Worm (Caenorhabditis elegans) whole organism, young adult: ENCODE results near the gene lido-7.

Experiments
- B0336.3 ChIP-seq: fragments of 200-800 bp; sonication (Bioruptor generic); IDR thresholded peaks from 2 replicates; pipeline ENCODE4 v1.3.6; 2022; ENCODE audit warnings: missing genetic modification characterization, missing compliant biosample characterization
- F10E7.11 ChIP-seq: sonication (generic microtip); optimal IDR thresholded peaks from 2 replicates; lab custom pipeline; 2017; ENCODE audit warnings: mild to moderate bottlenecking, missing genetic modification characterization, moderate library complexity, missing compliant biosample characterization
- F39B2.1 ChIP-seq: fragments of 200-800 bp; sonication (Bioruptor generic); IDR thresholded peaks from 2 replicates; pipeline ENCODE4 v1.3.6; 2022; ENCODE audit warnings: missing genetic modification reagents, missing genetic modification characterization, missing compliant biosample characterization
- F55B11.4 ChIP-seq: sonication (generic microtip); optimal IDR thresholded peaks from 2 replicates; lab custom pipeline; 2016; ENCODE audit warnings: missing compliant biosample characterization, missing genetic modification characterization, borderline replicate concordance; ENCODE audit not compliant: insufficient read depth
- F57A8.1 ChIP-seq: fragments of 200-800 bp; sonication (Bioruptor generic); optimal IDR thresholded peaks from 2 replicates; lab custom pipeline; 2018; ENCODE audit warnings: mild to moderate bottlenecking, missing genetic modification characterization, moderate library complexity, missing compliant biosample characterization
- F57C9.4 ChIP-seq: sonication (generic microtip); optimal IDR thresholded peaks from 2 replicates; lab custom pipeline; 2017; ENCODE audit warnings: mild to moderate bottlenecking, missing genetic modification characterization, missing compliant biosample characterization
- K11D2.4 ChIP-seq: fragments of 200-800 bp; sonication (Bioruptor generic); IDR thresholded peaks from 2 replicates; pipeline ENCODE4 v1.3.6; 2022; ENCODE audit warnings: missing genetic modification reagents, missing genetic modification characterization, missing compliant biosample characterization
- Y53F4B.3 ChIP-seq: fragments of 200-800 bp; sonication (Bioruptor generic); IDR thresholded peaks from 2 replicates; pipeline ENCODE4 v1.3.6; 2022; ENCODE audit warnings: missing genetic modification reagents, missing genetic modification characterization, missing compliant biosample characterization
- Y53G8AR.9 ChIP-seq: fragments of 200-800 bp; sonication (Bioruptor generic); conservative IDR thresholded peaks from 2 replicates; pipeline ENCODE4 v1.3.6; 2022; ENCODE audit warnings: missing genetic modification reagents, missing genetic modification characterization, missing compliant biosample characterization
- ama-1 ChIP-seq, 3 experiments: fragments of 150-350 bp in 1 of 3; sonication (generic microtip) in 2 of 3; optimal IDR thresholded peaks; 2 replicates each; lab custom pipeline; 2014 to 2018; ENCODE audit warnings: missing biosample characterization in 2 of 3, missing genetic modification characterization in 2 of 3, missing genetic modification reagents in 2 of 3
- aptf-2 ChIP-seq: fragments of 200-800 bp; sonication (Bioruptor generic); conservative IDR thresholded peaks from 2 replicates; pipeline ENCODE4 v1.3.6; 2022; ENCODE audit warnings: missing genetic modification reagents, missing genetic modification characterization, missing compliant biosample characterization
- aptf-3 ChIP-seq: fragments of 200-800 bp; sonication (Bioruptor generic); IDR thresholded peaks from 2 replicates; pipeline ENCODE4 v1.3.6; 2022; ENCODE audit warnings: missing genetic modification characterization, missing compliant biosample characterization
- atf-7 ChIP-seq: sonication (generic microtip); optimal IDR thresholded peaks from 2 replicates; lab custom pipeline; 2017; ENCODE audit warnings: mild to moderate bottlenecking, missing genetic modification characterization, missing compliant biosample characterization
- attf-3 ChIP-seq: fragments of 200-800 bp; sonication (Bioruptor generic); conservative IDR thresholded peaks from 2 replicates; pipeline ENCODE4 v1.3.6; 2022; ENCODE audit warnings: missing genetic modification reagents, missing genetic modification characterization, missing compliant biosample characterization
- bed-2 ChIP-seq: fragments of 200-800 bp; sonication (Bioruptor generic); IDR thresholded peaks from 2 replicates; pipeline ENCODE4 v1.3.6; 2022; ENCODE audit warnings: missing genetic modification reagents, missing genetic modification characterization, missing compliant biosample characterization
- ccch-3 ChIP-seq: fragments of 200-800 bp; sonication (Bioruptor generic); optimal IDR thresholded peaks from 2 replicates; lab custom pipeline; 2018; ENCODE audit warnings: mild to moderate bottlenecking, missing genetic modification characterization, missing compliant biosample characterization
- cebp-1 ChIP-seq, 2 experiments: fragments of 200-800 bp in 1 of 2; sonication (Bioruptor generic) in 1 of 2; sonication (generic microtip) in 1 of 2; IDR thresholded peaks in 1 of 2; optimal IDR thresholded peaks in 1 of 2; 2 replicates each; pipeline versions ENCODE4 v1.3.6 to Lab custom; 2017 to 2022; ENCODE audit warnings: missing compliant biosample characterization in 2 of 2, missing genetic modification characterization in 2 of 2, mild to moderate bottlenecking in 1 of 2, missing genetic modification reagents in 1 of 2, moderate library complexity in 1 of 2
- die-1 ChIP-seq: sonication (generic microtip); optimal IDR thresholded peaks from 2 replicates; lab custom pipeline; 2016; ENCODE audit warnings: missing genotype, mild to moderate bottlenecking, missing genetic modification characterization, missing compliant biosample characterization
- efl-1 ChIP-seq: fragments of 150-350 bp; optimal IDR thresholded peaks from 2 replicates; lab custom pipeline; 2014; ENCODE audit warnings: missing biosample characterization, missing genetic modification reagents, missing genetic modification characterization
- hmg-1.2 ChIP-seq: fragments of 200-800 bp; sonication (Bioruptor generic); IDR thresholded peaks from 2 replicates; pipeline ENCODE4 v1.3.6; 2022; ENCODE audit warnings: missing genetic modification reagents, missing genetic modification characterization, missing compliant biosample characterization
- let-526 ChIP-seq: fragments of 200-800 bp; sonication (Bioruptor generic); IDR thresholded peaks from 2 replicates; pipeline ENCODE4 v1.3.6; 2022; ENCODE audit warnings: missing genetic modification reagents, missing genetic modification characterization, missing compliant biosample characterization
- let-607 ChIP-seq, 2 experiments: fragments of 200-800 bp in 1 of 2; sonication (Bioruptor generic) in 1 of 2; sonication (generic microtip) in 1 of 2; optimal IDR thresholded peaks; 2 replicates each; lab custom pipeline; 2016 to 2018; ENCODE audit warnings: mild to moderate bottlenecking in 2 of 2, missing compliant biosample characterization in 2 of 2, missing genetic modification characterization in 2 of 2, moderate library complexity in 2 of 2, missing genotype in 1 of 2
- lin-40 ChIP-seq: sonication (generic microtip); optimal IDR thresholded peaks from 2 replicates; lab custom pipeline; 2016; ENCODE audit warnings: missing genetic modification characterization, mild to moderate bottlenecking, missing compliant biosample characterization, missing genotype, missing genetic modification reagents
- lsl-1 ChIP-seq: fragments of 200-800 bp; sonication (Bioruptor generic); optimal IDR thresholded peaks from 2 replicates; lab custom pipeline; 2018; ENCODE audit warnings: mild to moderate bottlenecking, missing genetic modification characterization, moderate library complexity, missing compliant biosample characterization
- nhr-179 ChIP-seq: sonication (generic microtip); optimal IDR thresholded peaks from 2 replicates; lab custom pipeline; 2016; ENCODE audit warnings: mild to moderate bottlenecking, missing genetic modification characterization, missing compliant biosample characterization
- snpc-4 ChIP-seq, 5 experiments: fragments of 150-350 bp in 1 of 5; sonication (generic microtip) in 4 of 5; optimal IDR thresholded peaks; 2 replicates each; lab custom pipeline; 2014 to 2018; ENCODE audit warnings: missing genetic modification characterization in 5 of 5, missing biosample characterization in 3 of 5, antibody characterized with exemption in 2 of 5, mild to moderate bottlenecking in 2 of 5, missing compliant biosample characterization in 2 of 5, missing genotype in 2 of 5, moderate library complexity in 2 of 5, missing genetic modification reagents in 1 of 5
- somi-1 ChIP-seq: fragments of 200-800 bp; sonication (Bioruptor generic); optimal IDR thresholded peaks from 2 replicates; lab custom pipeline; 2018; ENCODE audit warnings: mild to moderate bottlenecking, missing genetic modification characterization, missing compliant biosample characterization
- xnd-1 ChIP-seq: sonication (generic microtip); optimal IDR thresholded peaks from 2 replicates; lab custom pipeline; 2016; ENCODE audit warnings: missing genotype, missing genetic modification reagents, missing genetic modification characterization, missing compliant biosample characterization
- zfh-2 ChIP-seq: fragments of 200-800 bp; sonication (Bioruptor generic); conservative IDR thresholded peaks from 2 replicates; pipeline ENCODE4 v1.3.6; 2022; ENCODE audit warnings: missing genetic modification reagents, missing genetic modification characterization, missing compliant biosample characterization
- zim-3 ChIP-seq: sonication (generic microtip); optimal IDR thresholded peaks from 2 replicates; lab custom pipeline; 2017; ENCODE audit warnings: mild to moderate bottlenecking, missing genetic modification characterization, moderate library complexity, missing compliant biosample characterization
- ztf-28 ChIP-seq: fragments of 200-800 bp; sonication (Bioruptor generic); IDR thresholded peaks from 2 replicates; pipeline ENCODE4 v1.3.6; 2022; ENCODE audit warnings: missing genetic modification reagents, missing genetic modification characterization, missing compliant biosample characterization

Gene lido-7

ce11 chrII:2997828-2998441, 9.8 kb downstream of the lido-7 start:
- TF ChIP-seq atf-7 (tag; lab: Kevin White, UChicago) (peak; percentile 94), somi-1 (GFP tag; lab: Kevin White, UChicago) (no peak), ccch-3 (GFP tag; lab: Kevin White, UChicago) (no peak), F57A8.1 (GFP tag; lab: Kevin White, UChicago) (no peak), F39B2.1 (GFP tag; lab: Robert Waterston, UW) (no peak), attf-3 (GFP tag; lab: Robert Waterston, UW) (no peak)

- TF ChIP-seq aptf-3 (GFP tag; lab: Robert Waterston, UW): 0 out of 2 replicates have a peak, but pooled peaks have one; percentile 21
- TF ChIP-seq efl-1 (GFP tag; lab: Kevin White, UChicago): peak; percentile 34
- no peak for TF ChIP-seq lsl-1 (GFP tag; lab: Kevin White, UChicago)
- TF ChIP-seq let-526: no peak
- peak; percentile 62 for TF ChIP-seq hmg-1.2 (GFP tag; lab: Robert Waterston, UW)
- peak; percentile 95 for TF ChIP-seq aptf-2 (GFP tag; lab: Robert Waterston, UW)
- TF ChIP-seq Y53G8AR.9 (GFP tag; lab: Robert Waterston, UW): 0 out of 2 replicates have a peak, but pooled peaks have one; percentile 34
- TF ChIP-seq zfh-2 (GFP tag; lab: Robert Waterston, UW): peak; percentile 71
- no peak for TF ChIP-seq ama-1 (optimal IDR thresholded peaks at IDR 0.05; lab: Kevin White, UChicago)
- TF ChIP-seq ama-1 (GFP tag; optimal IDR thresholded peaks at IDR 0.05; lab: Kevin White, UChicago): no peak
Observed at ce11 chrII:3000535-3001264, 12.6 kb downstream of the lido-7 start, which contains the start of gene lido-9. Gene lido-9, plus strand, starts transcription at chrII:3000768.

- TF ChIP-seq let-526 (no peak), F57A8.1 (GFP tag; lab: Kevin White, UChicago) (no peak), snpc-4 (GFP tag; optimal IDR thresholded peaks at IDR 0.05; lab: Kevin White, UChicago) (no peak), snpc-4 (tag; optimal IDR thresholded peaks at IDR 0.05; lab: Kevin White, UChicago) (no peak), let-607 (tag; optimal IDR thresholded peaks at IDR 0.05; lab: Kevin White, UChicago) (no peak), xnd-1 (tag; lab: Kevin White, UChicago) (no peak), K11D2.4 (GFP tag; lab: Robert Waterston, UW) (no peak), F57C9.4 (tag; lab: Kevin White, UChicago) (no peak)
Observed at ce11 chrII:3002211-3002610, 14.1 kb downstream of the lido-7 start, which contains the start of gene lido-10. Gene lido-10, plus strand, starts transcription at chrII:3002511.

ce11 chrII:3003667-3004066, 15.6 kb downstream of the lido-7 start, which contains the start of gene lido-11:
Gene lido-11, plus strand, starts transcription at chrII:3003967.
- TF ChIP-seq F57A8.1 (GFP tag; lab: Kevin White, UChicago) (no peak), ztf-28 (no peak)

ce11 chrII:3005499-3005898, 17.4 kb downstream of the lido-7 start, which contains the start of gene lido-12:
Gene lido-12, plus strand, starts transcription at chrII:3005799.
- TF ChIP-seq cebp-1 (GFP tag; IDR thresholded peaks at IDR 0.05; lab: Robert Waterston, UW) (no peak), cebp-1 (tag; optimal IDR thresholded peaks at IDR 0.05; lab: Kevin White, UChicago) (no peak), F55B11.4 (no peak), lin-40 (tag; lab: Kevin White, UChicago) (no peak), F39B2.1 (GFP tag; lab: Robert Waterston, UW) (no peak), hmg-1.2 (GFP tag; lab: Robert Waterston, UW) (no peak), F10E7.11 (no peak), die-1 (tag; lab: Kevin White, UChicago) (no peak), zim-3 (tag; lab: Kevin White, UChicago) (no peak), bed-2 (GFP tag; lab: Robert Waterston, UW) (no peak), zfh-2 (GFP tag; lab: Robert Waterston, UW) (no peak), nhr-179 (tag; lab: Kevin White, UChicago) (no peak), B0336.3 (GFP tag; lab: Robert Waterston, UW) (no peak), Y53F4B.3 (no peak)
